Worm (Caenorhabditis elegans) whole organism, L3 larva: ENCODE results near the gene T28A11.13.

Experiments
- R02D3.7 ChIP-seq: fragments of 150-350 bp; optimal IDR thresholded peaks from 2 replicates; lab custom pipeline; 2014; ENCODE audit warnings: missing biosample characterization, missing genetic modification characterization
- ZK546.5 ChIP-seq: sonication (generic microtip); optimal IDR thresholded peaks from 2 replicates; lab custom pipeline; 2017; ENCODE audit warnings: missing biosample characterization, missing genetic modification characterization
- aly-2 ChIP-seq: fragments of 150-350 bp; optimal IDR thresholded peaks from 2 replicates; lab custom pipeline; 2014; ENCODE audit warnings: missing biosample characterization, missing genetic modification characterization
- ama-1 ChIP-seq: fragments of 150-350 bp; optimal IDR thresholded peaks from 2 replicates; lab custom pipeline; 2018
- ceh-16 ChIP-seq: sonication (generic microtip); optimal IDR thresholded peaks from 2 replicates; lab custom pipeline; 2017; ENCODE audit warnings: missing biosample characterization, missing genetic modification characterization
- ceh-28 ChIP-seq: fragments of 150-350 bp; optimal IDR thresholded peaks from 2 replicates; lab custom pipeline; 2014; ENCODE audit warnings: missing biosample characterization, missing genetic modification reagents, missing genetic modification characterization
- ceh-82 ChIP-seq: fragments of 150-350 bp; optimal IDR thresholded peaks from 2 replicates; lab custom pipeline; 2014; ENCODE audit warnings: missing biosample characterization, missing genetic modification characterization
- ceh-9 ChIP-seq: sonication (generic microtip); optimal IDR thresholded peaks from 2 replicates; lab custom pipeline; 2018; ENCODE audit warnings: missing biosample characterization, missing genetic modification characterization
- egl-5 ChIP-seq: fragments of 150-350 bp; optimal IDR thresholded peaks from 2 replicates; lab custom pipeline; 2017; ENCODE audit warnings: missing biosample characterization, missing genetic modification reagents, missing genetic modification characterization, inconsistent platforms
- elt-2 ChIP-seq: sonication (generic microtip); optimal IDR thresholded peaks from 2 replicates; lab custom pipeline; 2016; ENCODE audit warnings: missing genetic modification reagents, mild to moderate bottlenecking, missing genetic modification characterization, missing compliant biosample characterization
- elt-3 ChIP-seq, 3 experiments: fragments of 150-350 bp in 1 of 3; sonication (generic microtip) in 2 of 3; optimal IDR thresholded peaks; 2 replicates in 2 of 3; 4 replicates in 1 of 3; lab custom pipeline; 2014 to 2017; ENCODE audit warnings: missing biosample characterization in 3 of 3, missing genetic modification characterization in 3 of 3
- eor-1 ChIP-seq, 2 experiments: fragments of 150-350 bp; optimal IDR thresholded peaks; 2 replicates each; lab custom pipeline; 2014 to 2018; ENCODE audit warnings: missing biosample characterization in 2 of 2, missing genetic modification characterization in 2 of 2
- fkh-10 ChIP-seq: sonication (generic microtip); optimal IDR thresholded peaks from 2 replicates; lab custom pipeline; 2017; ENCODE audit warnings: missing biosample characterization, missing genetic modification reagents, missing genetic modification characterization
- fkh-2 ChIP-seq: fragments of 150-350 bp; optimal IDR thresholded peaks from 2 replicates; lab custom pipeline; 2014; ENCODE audit warnings: missing biosample characterization, missing genetic modification reagents, missing genetic modification characterization
- fos-1 ChIP-seq: fragments of 150-350 bp; optimal IDR thresholded peaks from 2 replicates; lab custom pipeline; 2014; ENCODE audit warnings: missing biosample characterization, missing genetic modification characterization
- hmg-11 ChIP-seq: sonication (generic microtip); optimal IDR thresholded peaks from 2 replicates; lab custom pipeline; 2016; ENCODE audit warnings: missing genetic modification characterization, missing compliant biosample characterization
- jun-1 ChIP-seq: fragments of 150-350 bp; optimal IDR thresholded peaks from 2 replicates; lab custom pipeline; 2014; ENCODE audit warnings: missing biosample characterization, missing genetic modification reagents, missing genetic modification characterization
- lin-15B ChIP-seq: fragments of 150-350 bp; optimal IDR thresholded peaks from 2 replicates; lab custom pipeline; 2014; ENCODE audit warnings: missing biosample characterization, missing genetic modification characterization
- mdl-1 ChIP-seq: fragments of 150-350 bp; optimal IDR thresholded peaks from 2 replicates; lab custom pipeline; 2014; ENCODE audit warnings: missing biosample characterization, missing genetic modification characterization
- mml-1 ChIP-seq: fragments of 150-350 bp; sonication (generic microtip); optimal IDR thresholded peaks from 3 replicates; lab custom pipeline; 2014; ENCODE audit warnings: missing biosample characterization, missing genetic modification characterization
- nhr-12 ChIP-seq: fragments of 150-350 bp; optimal IDR thresholded peaks from 2 replicates; lab custom pipeline; 2014; ENCODE audit warnings: missing biosample characterization, missing genetic modification characterization
- nhr-23 ChIP-seq: fragments of 150-350 bp; optimal IDR thresholded peaks from 2 replicates; lab custom pipeline; 2014; ENCODE audit warnings: missing biosample characterization, missing genetic modification reagents, missing genetic modification characterization
- nhr-237 ChIP-seq: fragments of 150-350 bp; optimal IDR thresholded peaks from 2 replicates; lab custom pipeline; 2014; ENCODE audit warnings: missing biosample characterization, missing genetic modification characterization
- nhr-28 ChIP-seq: fragments of 150-350 bp; optimal IDR thresholded peaks from 2 replicates; lab custom pipeline; 2014; ENCODE audit warnings: missing biosample characterization, missing genetic modification characterization
- nhr-43 ChIP-seq: sonication (generic microtip); optimal IDR thresholded peaks from 2 replicates; lab custom pipeline; 2016; ENCODE audit warnings: mild to moderate bottlenecking, missing genetic modification characterization, missing compliant biosample characterization; ENCODE audit not compliant: poor library complexity, severe bottlenecking
- nhr-76 ChIP-seq: fragments of 150-350 bp; sonication (generic microtip); optimal IDR thresholded peaks from 5 replicates; lab custom pipeline; 2014; ENCODE audit warnings: missing biosample characterization, missing genetic modification characterization
- nhr-77 ChIP-seq: fragments of 150-350 bp; optimal IDR thresholded peaks from 2 replicates; lab custom pipeline; 2014; ENCODE audit warnings: missing biosample characterization, missing genetic modification characterization
- pha-4 ChIP-seq: fragments of 150-350 bp; optimal IDR thresholded peaks from 2 replicates; lab custom pipeline; 2014; ENCODE audit warnings: missing biosample characterization, missing genetic modification reagents, missing genetic modification characterization
- pqm-1 ChIP-seq: fragments of 150-350 bp; optimal IDR thresholded peaks from 2 replicates; lab custom pipeline; 2017; ENCODE audit warnings: missing biosample characterization, missing genetic modification characterization, inconsistent platforms
- sea-2 ChIP-seq: fragments of 150-350 bp; sonication (generic microtip); optimal IDR thresholded peaks from 4 replicates; lab custom pipeline; 2014; ENCODE audit warnings: missing biosample characterization, missing genetic modification reagents, missing genetic modification characterization
- snpc-4 ChIP-seq: fragments of 150-350 bp; optimal IDR thresholded peaks from 2 replicates; lab custom pipeline; 2014; ENCODE audit warnings: missing biosample characterization, missing genetic modification characterization
- tbx-2 ChIP-seq: sonication (generic microtip); optimal IDR thresholded peaks from 2 replicates; lab custom pipeline; 2016; ENCODE audit warnings: mild to moderate bottlenecking, missing genetic modification characterization, missing compliant biosample characterization
- unc-39 ChIP-seq: sonication (generic microtip); optimal IDR thresholded peaks from 4 replicates; lab custom pipeline; 2017; ENCODE audit warnings: missing biosample characterization, missing genetic modification characterization
- unc-62 ChIP-seq: fragments of 150-350 bp; sonication (generic microtip); optimal IDR thresholded peaks from 4 replicates; lab custom pipeline; 2014; ENCODE audit warnings: missing biosample characterization, missing genetic modification reagents, missing genetic modification characterization
- zag-1 ChIP-seq: fragments of 150-350 bp; optimal IDR thresholded peaks from 2 replicates; lab custom pipeline; 2014; ENCODE audit warnings: missing biosample characterization, missing genetic modification characterization

T28A11.13 gene

ce11 chrV:3250153-3250552 lies at the start of gene T28A11.13:
TSS of gene T28A11.13 (minus strand) at chrV:3250253.
- TF ChIP-seq pqm-1 (tag; lab: Kevin White, UChicago): no peak
- TF ChIP-seq pha-4 (tag; lab: Kevin White, UChicago): no peak
- TF ChIP-seq fos-1 (tag; lab: Kevin White, UChicago): no peak
- TF ChIP-seq hmg-11 (tag; lab: Kevin White, UChicago): no peak
- TF ChIP-seq snpc-4 (tag; lab: Kevin White, UChicago): no peak
- no peak for TF ChIP-seq mdl-1 (tag; lab: Kevin White, UChicago)
- TF ChIP-seq ceh-28 (tag; lab: Kevin White, UChicago): no peak
- no peak for TF ChIP-seq elt-3 (tag; optimal IDR thresholded peaks at IDR 0.05; lab: Kevin White, UChicago)
- no peak for TF ChIP-seq zag-1
- no peak for TF ChIP-seq tbx-2 (tag; lab: Kevin White, UChicago)
- no peak for TF ChIP-seq aly-2 (tag; lab: Kevin White, UChicago)
- no peak for TF ChIP-seq ceh-16 (tag; lab: Kevin White, UChicago)
- no peak for TF ChIP-seq ZK546.5
- no peak for TF ChIP-seq fkh-10 (GFP tag; lab: Kevin White, UChicago)
- no peak for TF ChIP-seq R02D3.7 (tag; lab: Kevin White, UChicago)
- no peak for TF ChIP-seq jun-1

- TF ChIP-seq nhr-12 (tag; lab: Kevin White, UChicago): no peak
- TF ChIP-seq ZK546.5: no peak
- no peak for TF ChIP-seq zag-1
- TF ChIP-seq hmg-11 (tag; lab: Kevin White, UChicago): no peak
- no peak for TF ChIP-seq ceh-82 (tag; lab: Kevin White, UChicago)
- no peak for TF ChIP-seq unc-62
These were observed 49.4 kb upstream of the T28A11.13 start for ce11 chrV:3299437-3299836.

- TF ChIP-seq aly-2 (tag; lab: Kevin White, UChicago): no peak
- no peak for TF ChIP-seq nhr-28 (tag; lab: Kevin White, UChicago)
- TF ChIP-seq sea-2 (GFP tag; lab: Kevin White, UChicago): no peak
- no peak for TF ChIP-seq ceh-9 (tag; lab: Kevin White, UChicago)
- TF ChIP-seq eor-1 (tag; optimal IDR thresholded peaks at IDR 0.05; lab: Kevin White, UChicago): no peak
- no peak for TF ChIP-seq nhr-43 (tag; lab: Kevin White, UChicago)
- TF ChIP-seq unc-39 (tag; lab: Kevin White, UChicago): no peak
- no peak for TF ChIP-seq ama-1 (lab: Kevin White, UChicago)
- TF ChIP-seq R02D3.7 (tag; lab: Kevin White, UChicago): no peak
- no peak for TF ChIP-seq egl-5 (tag; lab: Kevin White, UChicago)
- TF ChIP-seq nhr-76: no peak
- TF ChIP-seq nhr-237: no peak
- no peak for TF ChIP-seq fkh-10 (GFP tag; lab: Kevin White, UChicago)
- no peak for TF ChIP-seq fos-1 (tag; lab: Kevin White, UChicago)
- no peak for TF ChIP-seq nhr-23 (tag; lab: Kevin White, UChicago)
- TF ChIP-seq mml-1 (tag; lab: Kevin White, UChicago): no peak
- no peak for TF ChIP-seq nhr-12 (tag; lab: Kevin White, UChicago)
- TF ChIP-seq jun-1: no peak
- TF ChIP-seq nhr-77: no peak
- TF ChIP-seq elt-2 (tag; lab: Kevin White, UChicago): no peak
These were observed 47.7 kb upstream of the T28A11.13 start, which contains the start of gene srx-122 for ce11 chrV:3297764-3298163. TSS of gene srx-122 (minus strand) at chrV:3297864.

DNA sequence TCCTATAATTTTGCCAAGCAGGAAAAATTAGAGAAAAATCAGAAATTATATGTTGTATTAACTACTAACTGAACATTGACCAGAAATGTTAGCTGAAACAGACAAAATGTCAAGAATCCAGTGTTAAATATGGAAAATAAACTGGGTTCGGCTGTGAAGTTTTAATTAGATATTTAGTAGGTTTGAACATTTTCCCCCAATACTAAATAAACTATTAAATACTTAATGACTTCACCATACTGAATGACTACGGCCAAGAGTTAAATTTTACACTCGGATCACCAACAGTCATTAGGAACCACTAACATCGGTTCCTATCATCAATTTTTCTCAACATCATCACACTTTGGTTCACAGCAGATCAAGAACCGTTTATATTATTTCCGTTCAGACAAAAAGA lies 45.3 kb upstream of the T28A11.13 start:
- TF ChIP-seq nhr-28 (tag; lab: Kevin White, UChicago) (no peak), R02D3.7 (tag; lab: Kevin White, UChicago) (no peak), lin-15B (no peak)
- TF ChIP-seq, all 47 proteins: peak for 0

DNA sequence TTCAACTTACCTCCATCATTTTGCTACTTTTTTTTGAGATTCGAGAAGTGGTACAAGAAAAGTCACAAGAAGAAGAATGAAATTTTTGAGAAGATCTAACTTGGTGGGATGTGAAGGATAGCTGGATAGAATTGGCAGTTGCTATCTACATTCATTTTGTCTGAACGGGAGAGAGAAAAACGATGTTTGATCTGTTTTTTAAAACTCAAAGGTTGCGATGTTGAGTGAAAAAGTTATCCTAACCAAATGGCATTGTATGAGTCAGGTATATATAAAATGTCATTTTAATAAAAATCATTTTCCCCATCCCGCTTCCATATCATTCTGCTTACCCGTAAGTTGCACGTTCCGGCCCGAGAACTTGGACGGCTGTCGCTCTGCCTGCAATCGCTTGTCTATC lies 39.2 kb upstream of the T28A11.13 start, which contains the start of gene F35F10.6:
Gene F35F10.6 (minus strand): TSS at position 101 of the 400 bp plus-strand sequence.
- TF ChIP-seq nhr-77 (no peak), elt-2 (tag; lab: Kevin White, UChicago) (no peak), ceh-16 (tag; lab: Kevin White, UChicago) (no peak), nhr-23 (tag; lab: Kevin White, UChicago) (no peak), fkh-2 (no peak)
- TF ChIP-seq, all 47 proteins: peak for 0
